Fruit fly (Drosophila melanogaster): ENCODE data around the gene Smn.

The Smn gene

DNA sequence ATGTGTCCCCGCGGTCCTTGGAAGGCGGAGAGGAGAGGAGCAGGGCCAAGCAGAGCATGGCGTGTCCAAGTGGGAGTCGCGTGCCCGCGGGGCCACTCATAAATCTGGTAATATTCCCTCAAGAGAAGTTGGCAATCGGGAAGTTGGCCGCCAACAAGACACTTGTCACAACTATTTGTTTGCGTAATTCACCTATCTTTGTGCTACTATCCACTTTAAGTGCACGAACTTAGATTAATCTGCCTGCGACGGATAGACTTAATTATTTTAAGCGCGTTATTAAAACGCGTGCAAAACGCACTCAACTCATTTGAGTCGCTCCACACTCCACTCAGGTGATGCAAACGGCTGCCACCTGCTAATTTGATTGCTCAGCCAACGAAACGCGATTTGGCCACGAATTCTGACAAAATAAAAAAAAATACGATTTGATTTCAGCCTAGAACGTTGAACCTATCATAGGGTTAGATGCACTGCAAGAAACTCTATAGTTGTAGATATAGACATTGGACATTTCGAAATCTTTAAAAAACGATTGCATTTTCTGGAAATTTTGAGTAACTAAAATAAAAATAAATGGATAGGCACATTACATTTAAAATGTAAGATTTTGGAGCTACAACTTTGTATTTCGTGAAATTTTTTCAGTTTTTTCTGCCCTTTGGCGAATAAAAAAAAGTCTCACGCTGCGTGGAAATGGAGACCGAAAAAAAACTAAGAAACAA is 10.2 kb downstream of the Smn start (continued):
- TF ChIP-seq hth (optimal IDR thresholded peaks at IDR 0.05) (no peak), crc (GFP tag; optimal IDR thresholded peaks at IDR 0.05) (peak; percentile 26), CG33213 (GFP tag; optimal IDR thresholded peaks at IDR 0.05) (peak; percentile 56), CG14860 (GFP tag; IDR thresholded peaks at IDR 0.05; ENCODE audit: partially characterized antibody) (no peak), CG13123 (GFP tag; optimal IDR thresholded peaks at IDR 0.05) (no peak), bcd (GFP tag; optimal IDR thresholded peaks at IDR 0.05) (peak; percentile 29), Drgx (GFP tag; IDR thresholded peaks at IDR 0.05) (peak; percentile 36; the same call in 1 of the 2 replicates), Gug (GFP tag; IDR thresholded peaks at IDR 0.05) (no peak), CG15269 (tag; optimal IDR thresholded peaks at IDR 0.05) (peak; percentile 72), CG10654 (GFP tag; optimal IDR thresholded peaks at IDR 0.05) (peak; percentile 42), dpn (GFP tag; optimal IDR thresholded peaks at IDR 0.05) (peak; percentile 57 to 61), insv (GFP tag; optimal IDR thresholded peaks at IDR 0.05) (no peak), Blimp-1 (GFP tag; optimal IDR thresholded peaks at IDR 0.05) (peak; percentile 51), Atf3 (GFP tag; optimal IDR thresholded peaks at IDR 0.05) (no peak), CG18599 (GFP tag; optimal IDR thresholded peaks at IDR 0.05) (peak; percentile 64), zen (tag; optimal IDR thresholded peaks at IDR 0.05) (no peak), Oaz (GFP tag; IDR thresholded peaks at IDR 0.05) (no peak), CG14965 (GFP tag; optimal IDR thresholded peaks at IDR 0.05; ENCODE audit: borderline replicate concordance) (no peak), Deaf1 (tag; optimal IDR thresholded peaks at IDR 0.05) (peak; percentile 34), HLH3B (GFP tag; IDR thresholded peaks at IDR 0.05) (0 out of 2 replicates have a peak, but pooled peaks have one; percentile 13), E2f2 (GFP tag; IDR thresholded peaks at IDR 0.05) (peak; percentile 43), CG4282 (GFP tag; optimal IDR thresholded peaks at IDR 0.05) (no peak), CG17802 (tag; optimal IDR thresholded peaks at IDR 0.05) (no peak), CHES-1-like (GFP tag; optimal IDR thresholded peaks at IDR 0.05) (peak; percentile 32), exex (tag; optimal IDR thresholded peaks at IDR 0.05) (no peak), lbe (GFP tag; optimal IDR thresholded peaks at IDR 0.05) (no peak), CG32532 (GFP tag; IDR thresholded peaks at IDR 0.05) (peak; percentile 83), CG6175 (GFP tag; IDR thresholded peaks at IDR 0.05) (no peak), CG12104 (GFP tag; optimal IDR thresholded peaks at IDR 0.05) (no peak), CG13894 (tag; optimal IDR thresholded peaks at IDR 0.05) (peak; percentile 30), CG9215 (GFP tag; IDR thresholded peaks at IDR 0.05) (no peak), CG34376 (GFP tag; optimal IDR thresholded peaks at IDR 0.05) (no peak), CG8281 (tag; optimal IDR thresholded peaks at IDR 0.05) (no peak), kah (GFP tag; optimal IDR thresholded peaks at IDR 0.05) (no peak), nom (GFP tag; optimal IDR thresholded peaks at IDR 0.05) (no peak), CG4360 (GFP tag; IDR thresholded peaks at IDR 0.05) (no peak), nerfin-2 (GFP tag; IDR thresholded peaks at IDR 0.05; ENCODE audit: partially characterized antibody) (no peak), ab (GFP tag; optimal IDR thresholded peaks at IDR 0.05) (no peak), fd3F (GFP tag; optimal IDR thresholded peaks at IDR 0.05) (peak; percentile 58), nerfin-1 (tag; optimal IDR thresholded peaks at IDR 0.05) (no peak), bigmax (GFP tag; optimal IDR thresholded peaks at IDR 0.05) (no peak), sna (GFP tag; IDR thresholded peaks at IDR 0.05; ENCODE audit: partially characterized antibody) (no peak), YL-1 (GFP tag; optimal IDR thresholded peaks at IDR 0.05) (no peak), Hmr (GFP tag; optimal IDR thresholded peaks at IDR 0.05) (peak; percentile 62), disco-r (GFP tag; optimal IDR thresholded peaks at IDR 0.05) (no peak), CG4404 (GFP tag; IDR thresholded peaks at IDR 0.05) (peak; percentile 30; the same call in 1 of the 2 replicates), Antp (GFP tag; optimal IDR thresholded peaks at IDR 0.05) (no peak), Dp (GFP tag; optimal IDR thresholded peaks at IDR 0.05) (no peak), chinmo (GFP tag; IDR thresholded peaks at IDR 0.05; ENCODE audit: partially characterized antibody) (no peak)

Measured in whole organism, embryonic.